Worm (Caenorhabditis elegans) whole organism, midembryonic: ENCODE results near the gene clec-260.

Source experiments
- cog-1 ChIP-seq: sonication (generic microtip); optimal IDR thresholded peaks from 2 replicates; lab custom pipeline; 2016; ENCODE audit warnings: missing genetic modification characterization, missing compliant biosample characterization
- flt-1 ChIP-seq: fragments of 200-800 bp; sonication (Bioruptor generic); IDR thresholded peaks from 2 replicates; pipeline ENCODE4 v1.3.6; 2022; ENCODE audit warnings: missing genetic modification characterization, missing compliant biosample characterization
- med-1 ChIP-seq: sonication (generic microtip); optimal IDR thresholded peaks from 2 replicates; lab custom pipeline; 2017; ENCODE audit warnings: missing genetic modification characterization, mild to moderate bottlenecking, missing compliant biosample characterization, antibody characterized with exemption, missing genetic modification reagents; ENCODE audit not compliant: insufficient read depth
- tab-1 ChIP-seq: fragments of 200-800 bp; sonication (Bioruptor generic); IDR thresholded peaks from 2 replicates; pipeline ENCODE4 v1.3.6; 2022; ENCODE audit warnings: missing genetic modification characterization, missing compliant biosample characterization
- ztf-29 ChIP-seq: fragments of 200-800 bp; sonication (Bioruptor generic); IDR thresholded peaks from 2 replicates; pipeline ENCODE4 v1.3.6; 2022; ENCODE audit warnings: missing genetic modification reagents, missing genetic modification characterization, missing compliant biosample characterization

ce11 chrV:19936945-19937344, 49.2 kb downstream of the clec-260 start:
- TF ChIP-seq flt-1 (GFP tag; lab: Robert Waterston, UW) (no peak), med-1 (GFP tag; lab: Kevin White, UChicago) (no peak), ztf-29 (no peak), cog-1 (no peak), tab-1 (GFP tag; lab: Robert Waterston, UW) (no peak)
